Fruit fly (Drosophila melanogaster): Measurements from ENCODE around the gene Cep135.

dm6 chr3L:15072149-15072548 lies 44.4 kb upstream of the Cep135 start:
- TF ChIP-seq CG8478 (optimal IDR thresholded peaks at IDR 0.05), result no peak
- TF ChIP-seq CTCF (optimal IDR thresholded peaks at IDR 0.05), result peak; percentile 53 to 68

All from S2 (cell line).